Fruit fly (Drosophila melanogaster): Measurements from ENCODE around the gene Samuel.

DNA sequence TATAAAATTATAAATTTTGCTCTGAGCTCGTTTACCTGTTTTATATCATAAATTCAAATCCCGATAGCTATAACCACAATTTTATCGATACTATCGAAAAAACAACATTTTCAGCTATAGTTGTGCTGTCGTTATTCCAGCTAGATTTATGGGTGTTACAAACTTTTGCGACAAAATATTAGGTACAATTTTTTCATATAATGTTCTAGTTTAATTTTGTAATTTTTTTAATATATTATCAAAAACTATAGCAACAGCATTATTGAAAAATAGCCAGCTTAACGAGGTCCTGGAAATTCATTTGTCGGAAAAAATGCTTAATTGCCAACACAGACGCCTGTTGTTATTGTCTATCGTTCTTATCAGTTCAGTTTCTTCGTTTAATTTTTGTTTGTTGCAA, 24.3 kb upstream of the Samuel start, which contains the start of gene Wdr59:
- TF ChIP-seq B-H2 (GFP tag; optimal IDR thresholded peaks at IDR 0.05) = no peak
- 0 out of 3 replicates have a peak, but pooled peaks have one; percentile 48 for TF ChIP-seq CG7963 (GFP tag; IDR thresholded peaks at IDR 0.05; ENCODE audit: partially characterized antibody)
- no peak for TF ChIP-seq Nf-YB (GFP tag; optimal IDR thresholded peaks at IDR 0.05)
- no peak for TF ChIP-seq ato (GFP tag; IDR thresholded peaks at IDR 0.05; ENCODE audit: partially characterized antibody)
- TF ChIP-seq Mad (GFP tag; optimal IDR thresholded peaks at IDR 0.05) = peak; percentile 22
- no peak for TF ChIP-seq nerfin-1 (tag; optimal IDR thresholded peaks at IDR 0.05)
- no peak for TF ChIP-seq Blimp-1 (GFP tag; optimal IDR thresholded peaks at IDR 0.05)
- TF ChIP-seq CG12744 (GFP tag; optimal IDR thresholded peaks at IDR 0.05) = no peak
- TF ChIP-seq fd102C (GFP tag; optimal IDR thresholded peaks at IDR 0.05) = no peak
- no peak for TF ChIP-seq CG12104 (GFP tag; optimal IDR thresholded peaks at IDR 0.05)
- no peak for TF ChIP-seq CG3065 (GFP tag; optimal IDR thresholded peaks at IDR 0.05)

All from whole organism, embryonic.